Fruit fly (Drosophila melanogaster): ENCODE results near the gene CG7011.
A peak's percentile ranks its signal among the peaks of the same experiment; 100 is the strongest.

CG7011 gene

DNA sequence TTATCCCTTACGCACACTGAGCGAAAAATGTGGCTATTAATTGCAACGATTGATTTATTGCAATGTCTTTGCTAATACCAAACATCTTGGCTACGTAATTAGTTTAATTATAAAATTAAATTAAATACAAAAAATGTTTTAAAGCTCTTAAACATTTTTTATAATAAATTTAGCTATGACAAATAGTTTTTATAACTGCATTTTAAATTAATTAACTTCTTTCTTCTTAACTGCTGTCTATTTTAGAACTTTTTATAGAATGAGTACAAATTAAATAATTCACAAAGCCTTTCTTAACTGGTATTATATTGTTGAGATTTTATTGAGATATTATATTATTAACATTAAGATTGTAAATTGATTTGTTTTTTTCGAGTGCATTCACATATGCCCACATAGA is 11.4 kb upstream of the CG7011 start:
- peak; percentile 24 for TF ChIP-seq dsx (GFP tag; optimal IDR thresholded peaks at IDR 0.05; ENCODE audit: poor library complexity, severe bottlenecking)
- peak; percentile 50 for TF ChIP-seq Ets96B (tag; optimal IDR thresholded peaks at IDR 0.05)
- TF ChIP-seq CG34406 (GFP tag; optimal IDR thresholded peaks at IDR 0.05), result peak; percentile 48
- no peak for TF ChIP-seq CG1621 (tag; optimal IDR thresholded peaks at IDR 0.05)
- TF ChIP-seq svp (GFP tag), result no peak
- peak; percentile 59 for TF ChIP-seq Eip78C (GFP tag)
- TF ChIP-seq CG3032 (tag; optimal IDR thresholded peaks at IDR 0.05), result peak; percentile 38
- peak; percentile 1 for TF ChIP-seq CG10631 (GFP tag; optimal IDR thresholded peaks at IDR 0.05)
- TF ChIP-seq acj6 (GFP tag; optimal IDR thresholded peaks at IDR 0.05), result peak; percentile 15
- TF ChIP-seq CG8632 (GFP tag; optimal IDR thresholded peaks at IDR 0.05), result peak; percentile 2
- peak; percentile 18 for TF ChIP-seq OdsH (GFP tag; optimal IDR thresholded peaks at IDR 0.05)

DNA sequence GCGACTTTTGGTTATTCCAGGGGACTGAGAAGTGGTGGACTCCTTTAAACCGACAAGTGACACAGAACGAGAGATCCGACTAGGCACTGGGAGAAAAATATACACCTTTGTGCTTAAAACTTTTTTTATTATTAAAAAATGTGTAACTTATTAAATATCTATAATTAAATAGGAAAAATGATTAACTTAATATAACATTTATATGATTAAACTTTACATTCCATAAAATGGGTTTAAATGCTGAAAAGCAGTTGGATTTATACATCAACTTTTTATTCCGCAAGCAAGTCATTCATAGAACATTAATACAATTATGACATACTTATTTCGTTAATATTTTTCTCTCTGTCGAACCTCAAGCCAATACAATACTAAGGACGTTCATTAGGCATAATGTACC is 10.7 kb upstream of the CG7011 start:
- TF ChIP-seq Ets21C (GFP tag; optimal IDR thresholded peaks at IDR 0.05) (no peak), achi (GFP tag; optimal IDR thresholded peaks at IDR 0.05) (peak; percentile 78), salr (GFP tag; optimal IDR thresholded peaks at IDR 0.05) (peak; percentile 3 to 7), CG31627 (GFP tag; optimal IDR thresholded peaks at IDR 0.05) (no peak), net (GFP tag; optimal IDR thresholded peaks at IDR 0.05) (peak; percentile 51), dsx (GFP tag; optimal IDR thresholded peaks at IDR 0.05; ENCODE audit: poor library complexity, severe bottlenecking) (peak; percentile 79), cyc (GFP tag; optimal IDR thresholded peaks at IDR 0.05) (peak; percentile 12), CG8119 (GFP tag; IDR thresholded peaks at IDR 0.05) (peak; percentile 42; the same call in 1 of the 3 replicates), CG11294 (GFP tag; IDR thresholded peaks at IDR 0.05) (no peak), CG6276 (GFP tag; optimal IDR thresholded peaks at IDR 0.05) (no peak), Met (GFP tag; optimal IDR thresholded peaks at IDR 0.05) (peak; percentile 58), Eip78C (GFP tag) (peak; percentile 87), Blimp-1 (GFP tag; optimal IDR thresholded peaks at IDR 0.05) (no peak), CG11762 (GFP tag; optimal IDR thresholded peaks at IDR 0.05; ENCODE audit: insufficient read depth) (no peak), fd59A (GFP tag; optimal IDR thresholded peaks at IDR 0.05) (peak; percentile 50), Eip75B (GFP tag; optimal IDR thresholded peaks at IDR 0.05) (peak; percentile 21), topi (GFP tag; optimal IDR thresholded peaks at IDR 0.05) (peak; percentile 42), CG32006 (GFP tag; optimal IDR thresholded peaks at IDR 0.05) (peak; percentile 27), OdsH (GFP tag; optimal IDR thresholded peaks at IDR 0.05) (peak; percentile 66), CG6163 (GFP tag; IDR thresholded peaks at IDR 0.05) (no peak), Lpt (GFP tag; optimal IDR thresholded peaks at IDR 0.05) (no peak), CG15336 (GFP tag; IDR thresholded peaks at IDR 0.05) (no peak), Ets96B (tag; optimal IDR thresholded peaks at IDR 0.05) (peak; percentile 91), CG8319 (GFP tag; optimal IDR thresholded peaks at IDR 0.05) (peak; percentile 41), fd85E (GFP tag; optimal IDR thresholded peaks at IDR 0.05) (no peak), CG3919 (GFP tag; optimal IDR thresholded peaks at IDR 0.05) (peak; percentile 48), CG10669 (GFP tag; optimal IDR thresholded peaks at IDR 0.05) (peak; percentile 58), CG9139 (GFP tag; optimal IDR thresholded peaks at IDR 0.05) (peak; percentile 48), CG8632 (GFP tag; optimal IDR thresholded peaks at IDR 0.05) (peak; percentile 78), esn (GFP tag; optimal IDR thresholded peaks at IDR 0.05) (peak; percentile 63), lz (GFP tag; optimal IDR thresholded peaks at IDR 0.05) (no peak), vri (GFP tag; optimal IDR thresholded peaks at IDR 0.05) (no peak), CG6792 (GFP tag; optimal IDR thresholded peaks at IDR 0.05) (peak; percentile 70), CG6808 (GFP tag; optimal IDR thresholded peaks at IDR 0.05) (peak; percentile 57), Gug (GFP tag; IDR thresholded peaks at IDR 0.05) (no peak), CG1621 (tag; optimal IDR thresholded peaks at IDR 0.05) (peak; percentile 38), Hr38 (GFP tag; optimal IDR thresholded peaks at IDR 0.05) (no peak), Smox (GFP tag; optimal IDR thresholded peaks at IDR 0.05) (peak; percentile 40), fkh (GFP tag; optimal IDR thresholded peaks at IDR 0.05) (no peak), ss (GFP tag; optimal IDR thresholded peaks at IDR 0.05) (peak; percentile 56 to 69), CG11902 (GFP tag; optimal IDR thresholded peaks at IDR 0.05) (peak; percentile 44), CG16779 (tag; optimal IDR thresholded peaks at IDR 0.05) (peak; percentile 46), CG7368 (GFP tag; optimal IDR thresholded peaks at IDR 0.05) (peak; percentile 33), CG34406 (GFP tag; optimal IDR thresholded peaks at IDR 0.05) (peak; percentile 80), Sox14 (GFP tag; optimal IDR thresholded peaks at IDR 0.05) (peak; percentile 44), svp (GFP tag) (peak; percentile 75)
